Worm (Caenorhabditis elegans): ENCODE results near the gene srh-246.

The srh-246 gene

ce11 chrV:652940-653339 lies 4.6 kb downstream of the srh-246 start, which contains the start of gene srj-5:
Gene srj-5, minus strand, starts transcription at chrV:653040.
- no peak for TF ChIP-seq flh-1 (GFP tag; optimal IDR thresholded peaks at IDR 0.05)
- no peak for TF ChIP-seq drap-1 (GFP tag; optimal IDR thresholded peaks at IDR 0.05)
- no peak for TF ChIP-seq ceh-39 (tag; optimal IDR thresholded peaks at IDR 0.05)
- no peak for TF ChIP-seq mep-1 (tag; optimal IDR thresholded peaks at IDR 0.05)
- no peak for TF ChIP-seq ceh-43 (GFP tag; optimal IDR thresholded peaks at IDR 0.05)
- no peak for TF ChIP-seq nhr-76 (tag; optimal IDR thresholded peaks at IDR 0.05)
- no peak for TF ChIP-seq ces-1 (GFP tag; optimal IDR thresholded peaks at IDR 0.05)
- no peak for TF ChIP-seq ceh-83 (GFP tag; optimal IDR thresholded peaks at IDR 0.05)
- TF ChIP-seq ham-2 (GFP tag; optimal IDR thresholded peaks at IDR 0.05), result no peak
- no peak for TF ChIP-seq tbx-8 (GFP tag; optimal IDR thresholded peaks at IDR 0.05)

ce11 chrV:646888-647287 lies 10.7 kb downstream of the srh-246 start, which contains the start of gene ugt-42:
Gene ugt-42, plus strand, starts transcription at chrV:647188.
- no peak for TF ChIP-seq nhr-76 (tag; optimal IDR thresholded peaks at IDR 0.05)
- TF ChIP-seq lin-13 (tag; optimal IDR thresholded peaks at IDR 0.05), result no peak
- TF ChIP-seq mab-5 (tag; optimal IDR thresholded peaks at IDR 0.05), result no peak
- no peak for TF ChIP-seq hlh-1 (tag; optimal IDR thresholded peaks at IDR 0.05)
- TF ChIP-seq blmp-1 (tag; optimal IDR thresholded peaks at IDR 0.05), result no peak
- no peak for TF ChIP-seq zip-8 (tag; optimal IDR thresholded peaks at IDR 0.05)
- no peak for TF ChIP-seq unc-62 (GFP tag; optimal IDR thresholded peaks at IDR 0.05)
- TF ChIP-seq nhr-12 (tag; optimal IDR thresholded peaks at IDR 0.05), result no peak
- no peak for TF ChIP-seq nhr-28 (tag; optimal IDR thresholded peaks at IDR 0.05)
- TF ChIP-seq mls-2 (tag; optimal IDR thresholded peaks at IDR 0.05), result no peak
- no peak for TF ChIP-seq elt-3 (tag; optimal IDR thresholded peaks at IDR 0.05)
- TF ChIP-seq nhr-237 (tag; optimal IDR thresholded peaks at IDR 0.05), result no peak
- TF ChIP-seq mep-1 (tag; optimal IDR thresholded peaks at IDR 0.05), result no peak

ce11 chrV:646129-646528 lies 11.4 kb downstream of the srh-246 start, which contains the start of gene F48G7.12:
Gene F48G7.12, minus strand, starts transcription at chrV:646229.
- TF ChIP-seq snpc-4 (tag; optimal IDR thresholded peaks at IDR 0.05) (no peak), flh-1 (GFP tag; optimal IDR thresholded peaks at IDR 0.05) (no peak), nhr-2 (tag; optimal IDR thresholded peaks at IDR 0.05) (no peak), drap-1 (GFP tag; optimal IDR thresholded peaks at IDR 0.05) (no peak), unc-120 (tag; optimal IDR thresholded peaks at IDR 0.05; ENCODE audit: poor library complexity, severe bottlenecking) (no peak), M03D4.4 (tag; optimal IDR thresholded peaks at IDR 0.05) (no peak), nhr-76 (tag; optimal IDR thresholded peaks at IDR 0.05) (no peak), nhr-237 (tag; optimal IDR thresholded peaks at IDR 0.05) (no peak), tbx-8 (GFP tag; optimal IDR thresholded peaks at IDR 0.05) (no peak), nhr-28 (tag; optimal IDR thresholded peaks at IDR 0.05) (no peak), lin-13 (tag; optimal IDR thresholded peaks at IDR 0.05) (no peak), lin-32 (GFP tag; optimal IDR thresholded peaks at IDR 0.05) (no peak), unc-62 (GFP tag; optimal IDR thresholded peaks at IDR 0.05) (no peak), ham-2 (GFP tag; optimal IDR thresholded peaks at IDR 0.05) (no peak), blmp-1 (tag; optimal IDR thresholded peaks at IDR 0.05) (no peak), sptf-1 (tag; optimal IDR thresholded peaks at IDR 0.05) (no peak)

ce11 chrV:642750-643149 lies 14.8 kb downstream of the srh-246 start, which contains the start of gene nhr-190:
Gene nhr-190, minus strand, starts transcription at chrV:642924.
- no peak for TF ChIP-seq nhr-76 (tag; optimal IDR thresholded peaks at IDR 0.05)
- no peak for TF ChIP-seq unc-39 (tag; optimal IDR thresholded peaks at IDR 0.05)
- peak; percentile 22 for TF ChIP-seq unc-120 (tag; optimal IDR thresholded peaks at IDR 0.05; ENCODE audit: poor library complexity, severe bottlenecking)
- TF ChIP-seq ztf-11 (tag; optimal IDR thresholded peaks at IDR 0.05), result no peak
- TF ChIP-seq ces-1 (GFP tag; optimal IDR thresholded peaks at IDR 0.05), result peak; percentile 41

ce11 chrV:638328-638727 lies 19.2 kb downstream of the srh-246 start, which contains the start of gene srj-37:
Gene srj-37, plus strand, starts transcription at chrV:638628.
- TF ChIP-seq ceh-39 (tag; optimal IDR thresholded peaks at IDR 0.05) (no peak), unc-120 (tag; optimal IDR thresholded peaks at IDR 0.05; ENCODE audit: poor library complexity, severe bottlenecking) (no peak)

ce11 chrV:636281-636680 lies 21.3 kb downstream of the srh-246 start, which contains the start of gene pals-31:
Gene pals-31, plus strand, starts transcription at chrV:636581.
- TF ChIP-seq lsy-2 (tag; optimal IDR thresholded peaks at IDR 0.05), result no peak
- no peak for TF ChIP-seq elt-1 (tag; optimal IDR thresholded peaks at IDR 0.05; ENCODE audit: borderline replicate concordance, insufficient read depth)
- no peak for TF ChIP-seq ceh-83 (GFP tag; optimal IDR thresholded peaks at IDR 0.05)
- no peak for TF ChIP-seq lin-32 (GFP tag; optimal IDR thresholded peaks at IDR 0.05)

Data from whole organism, mixed stage, embryonic.